Worm (Caenorhabditis elegans) whole organism, L4/young adult: Measurements from ENCODE around the gene metr-1.
"Not testable (repeated sequence)": the region's sequence is repeated elsewhere in the genome, so short reads cannot be mapped to it uniquely, and the experiment has no call there.

Source experiments
- W03F9.2 ChIP-seq: fragments of 150-350 bp; optimal IDR thresholded peaks from 2 replicates; lab custom pipeline; 2014; ENCODE audit warnings: missing biosample characterization, missing genetic modification characterization
- dao-5 ChIP-seq: sonication (generic microtip); optimal IDR thresholded peaks from 2 replicates; lab custom pipeline; 2016; ENCODE audit warnings: missing genotype, missing genetic modification characterization, moderate library complexity, missing compliant biosample characterization
- him-1 ChIP-seq: sonication (generic microtip); optimal IDR thresholded peaks from 2 replicates; lab custom pipeline; 2016; ENCODE audit warnings: missing genotype, missing genetic modification reagents, missing genetic modification characterization, missing compliant biosample characterization

metr-1 gene

ce11 chrII:10914366-10914765, 12.0 kb upstream of the metr-1 start, which contains the start of gene F44F4.15:
TSS of gene F44F4.15 (plus strand) at chrII:10914666.
- TF ChIP-seq dao-5 (no peak), W03F9.2 (no peak), him-1 (tag; lab: Kevin White, UChicago) (no peak)

DNA sequence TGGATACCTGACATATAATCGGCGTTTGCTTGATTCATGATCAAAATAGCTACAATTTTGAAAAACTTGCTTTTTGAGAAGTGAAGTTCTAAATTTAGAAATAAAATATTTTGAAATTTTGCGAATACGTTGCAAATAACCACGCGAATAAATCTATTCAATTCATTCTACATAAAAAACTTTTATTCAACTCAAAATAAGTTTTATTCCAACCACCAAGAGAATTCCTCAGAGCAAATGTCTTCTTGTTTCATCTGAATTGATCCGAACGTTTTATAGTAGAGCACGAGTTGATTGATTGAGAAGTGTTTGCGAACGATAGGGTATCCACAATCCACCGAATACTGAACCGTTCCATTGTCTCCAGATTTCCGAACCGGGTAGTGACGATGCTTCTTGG, 10.6 kb upstream of the metr-1 start, which contains the start of gene F44F4.9:
F44F4.9 (minus strand) TSS at position 101 of the 400 bp plus-strand sequence.
- TF ChIP-seq him-1 (tag; lab: Kevin White, UChicago) (no peak), W03F9.2 (no peak), dao-5 (no peak)

- TF ChIP-seq him-1 (tag; lab: Kevin White, UChicago) (no peak), dao-5 (no peak), W03F9.2 (no peak)
These were observed 9.2 kb upstream of the metr-1 start, which contains the start of gene F44F4.10 for ce11 chrII:10917174-10917573. TSS of gene F44F4.10 (minus strand) at chrII:10917274.

- no peak for TF ChIP-seq W03F9.2
- no peak for TF ChIP-seq him-1 (tag; lab: Kevin White, UChicago)
- TF ChIP-seq dao-5, result no peak
These were observed 8.0 kb upstream of the metr-1 start, which contains the start of gene tba-4 for ce11 chrII:10918293-10918756. TSS of gene tba-4 (plus strand) at chrII:10918706.

- TF ChIP-seq dao-5; W03F9.2; him-1 (tag; lab: Kevin White, UChicago): not testable (repeated sequence)
These were observed 3.5 kb upstream of the metr-1 start, which contains the start of gene Y19D2B.1 for ce11 chrII:10922874-10923273. TSS of gene Y19D2B.1 (minus strand) at chrII:10922974.

DNA sequence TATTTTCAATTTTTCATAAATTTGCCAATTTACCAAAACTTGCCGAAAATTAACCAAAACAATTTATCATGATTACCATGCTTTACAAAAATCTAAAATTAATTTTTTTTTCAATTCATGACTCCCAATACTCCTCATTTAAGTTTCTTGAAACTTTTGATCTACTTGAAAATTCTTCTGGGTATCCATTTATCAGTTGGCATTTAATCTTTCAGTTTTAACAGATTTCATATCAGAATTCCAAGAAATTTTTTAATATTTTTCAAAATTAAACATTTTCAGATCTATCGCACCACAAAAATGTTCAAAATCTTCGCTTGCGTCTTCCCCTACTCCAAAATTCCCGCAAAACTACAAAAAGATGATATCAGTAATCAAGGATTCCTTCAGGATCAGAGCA, 2.4 kb upstream of the metr-1 start, which contains the start of gene Y19D2B.2:
Y19D2B.2 (plus strand) TSS at position 301 of the 400 bp plus-strand sequence.
- no peak for TF ChIP-seq W03F9.2
- TF ChIP-seq dao-5, result no peak
- TF ChIP-seq him-1 (tag; lab: Kevin White, UChicago), result no peak

- no peak for TF ChIP-seq W03F9.2
- no peak for TF ChIP-seq him-1 (tag; lab: Kevin White, UChicago)
- TF ChIP-seq dao-5, result no peak
These were observed 1.7 kb upstream of the metr-1 start for ce11 chrII:10924669-10925068.

DNA sequence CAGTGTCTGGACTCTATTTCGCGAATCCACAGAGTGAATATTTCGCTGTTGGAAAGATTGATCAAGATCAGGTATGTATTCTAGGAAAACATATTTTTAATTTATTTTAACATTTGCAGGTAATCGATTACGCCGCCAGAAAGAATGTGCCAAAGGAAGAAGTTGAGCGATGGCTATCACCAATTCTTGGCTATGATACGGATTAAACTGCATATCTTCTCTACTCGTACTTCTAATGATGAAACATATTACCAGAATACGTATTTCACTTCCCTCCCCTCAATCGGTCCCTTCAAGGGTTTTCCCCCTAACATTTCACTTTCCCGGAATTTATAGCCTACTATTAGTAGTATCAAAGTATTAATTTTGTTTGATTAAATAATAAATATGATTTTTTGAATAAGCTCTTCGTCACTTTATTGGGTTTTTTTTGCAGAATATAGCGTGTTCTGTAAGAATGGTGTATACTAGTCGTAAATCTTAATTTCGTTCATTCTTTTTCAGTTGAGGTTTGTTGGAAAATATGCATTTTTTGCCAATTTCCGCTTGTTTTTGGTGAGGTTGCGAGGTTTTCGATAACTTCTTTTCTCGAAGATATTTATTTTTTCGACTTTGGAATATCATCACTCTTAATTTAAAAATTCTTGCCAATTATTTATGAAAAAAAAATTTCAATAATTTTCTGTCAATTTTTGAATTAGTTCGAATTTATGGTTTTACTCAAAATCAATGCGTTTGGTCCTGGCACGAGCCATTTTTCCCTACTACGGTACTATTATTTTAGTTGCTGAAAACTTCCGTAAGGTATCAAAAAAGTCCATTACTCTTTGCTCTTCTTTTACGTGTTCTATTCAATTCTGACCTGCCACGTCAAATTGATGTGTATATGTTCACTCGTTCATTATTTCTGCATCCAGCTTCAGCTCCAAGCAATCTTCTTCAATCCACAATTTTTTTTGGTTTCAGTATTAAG, 4.6 kb downstream of the metr-1 start:
- TF ChIP-seq dao-5 (no peak), W03F9.2 (no peak), him-1 (tag; lab: Kevin White, UChicago) (no peak)

ce11 chrII:10932305-10932704, 5.9 kb downstream of the metr-1 start:
- no peak for TF ChIP-seq him-1 (tag; lab: Kevin White, UChicago)
- TF ChIP-seq W03F9.2, result no peak
- no peak for TF ChIP-seq dao-5

ce11 chrII:10933948-10934722, 7.8 kb downstream of the metr-1 start:
- TF ChIP-seq dao-5 (no peak), him-1 (tag; lab: Kevin White, UChicago) (no peak), W03F9.2 (no peak)

DNA sequence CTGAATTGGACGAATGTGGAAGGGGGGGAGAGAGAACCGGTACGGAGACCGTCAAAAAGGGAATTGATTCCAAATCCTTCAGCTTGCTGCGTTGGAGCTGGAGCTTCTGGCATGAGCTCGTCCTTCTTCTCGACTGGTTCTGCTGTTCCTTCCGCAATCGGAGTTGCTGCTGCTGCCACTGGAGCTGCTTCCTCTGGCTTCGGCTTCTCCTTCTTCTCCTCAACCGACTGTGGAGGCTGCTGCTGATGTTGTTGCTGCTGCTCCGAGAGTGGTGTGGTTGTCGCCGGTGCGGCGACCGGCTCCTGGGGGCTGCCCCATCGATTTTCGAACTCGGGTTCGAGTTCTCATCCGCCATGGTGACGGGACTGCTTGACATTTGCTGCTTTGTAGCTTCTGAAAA, 8.4 kb downstream of the metr-1 start, which contains the start of gene R03D7.2:
R03D7.2 (minus strand) TSS at position 399 of the 400 bp plus-strand sequence.
- TF ChIP-seq dao-5 (no peak), him-1 (tag; lab: Kevin White, UChicago) (no peak), W03F9.2 (no peak)

DNA sequence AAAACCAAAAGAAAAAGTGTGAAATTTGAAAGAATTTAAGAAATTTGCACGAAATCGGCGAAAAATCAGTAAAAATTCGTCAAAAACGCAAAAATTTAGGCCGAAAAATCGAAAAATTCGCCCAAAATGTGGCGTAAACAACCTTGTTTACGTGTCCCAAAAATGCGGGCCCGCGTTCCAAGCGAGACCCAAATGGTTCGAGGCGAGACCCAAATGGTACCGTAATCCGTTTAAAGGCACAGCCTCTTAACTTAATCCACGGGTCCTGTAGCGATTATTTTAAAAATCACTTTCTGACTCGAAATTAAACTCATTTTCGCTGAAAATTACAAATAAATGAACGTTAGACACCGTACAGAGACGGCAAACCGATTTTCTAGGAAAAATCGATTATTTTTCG, 9.0 kb downstream of the metr-1 start:
- no peak for TF ChIP-seq dao-5
- no peak for TF ChIP-seq him-1 (tag; lab: Kevin White, UChicago)
- no peak for TF ChIP-seq W03F9.2

- TF ChIP-seq dao-5; him-1 (tag; lab: Kevin White, UChicago); W03F9.2: not testable (repeated sequence)
These were observed 15.6 kb downstream of the metr-1 start, which contains the start of gene R03D7.15 for ce11 chrII:10941918-10942317. TSS of gene R03D7.15 (plus strand) at chrII:10942216.

DNA sequence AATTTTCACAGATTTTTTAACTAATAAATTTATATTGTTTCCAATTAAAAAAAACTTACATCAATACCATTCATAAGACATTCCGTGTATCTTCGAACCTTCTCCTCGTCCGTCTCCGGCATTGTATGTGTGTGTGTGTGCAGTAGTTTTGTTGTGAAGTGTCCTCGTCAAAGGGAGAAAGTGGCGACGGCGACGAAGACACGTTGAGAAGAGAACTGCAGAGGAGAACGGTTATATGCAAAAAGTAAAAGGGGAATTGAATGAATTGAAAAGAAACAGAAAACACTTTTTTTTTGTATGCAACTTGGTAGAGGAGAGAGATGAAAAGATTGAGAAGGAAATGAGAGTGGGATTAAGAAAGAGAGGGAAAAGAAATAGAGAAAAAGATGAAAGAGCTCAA, 19.1 kb downstream of the metr-1 start:
- TF ChIP-seq dao-5, result no peak
